Worm (Caenorhabditis elegans): ENCODE measurements around the gene Y70G10A.3.
A peak's percentile ranks its signal among the peaks of the same experiment; 100 is the strongest.

Gene Y70G10A.3

DNA sequence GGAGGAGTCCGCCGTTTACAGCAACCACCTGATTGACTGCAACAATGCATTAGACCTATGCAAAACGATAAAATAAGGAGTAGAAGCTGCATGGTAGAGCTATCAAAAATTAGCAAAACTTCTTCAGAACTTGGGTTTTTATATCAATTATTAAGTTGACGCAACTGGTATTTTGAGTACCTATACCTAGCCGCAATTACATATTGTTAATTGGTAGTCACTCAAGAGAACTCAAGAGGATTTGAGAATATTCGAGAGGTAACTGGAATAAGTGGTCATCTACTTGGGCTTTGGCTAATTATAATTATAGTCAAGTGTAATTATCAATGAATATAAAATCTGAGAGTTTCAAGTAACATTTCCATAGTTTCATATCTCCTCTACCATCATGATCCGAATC lies 37.7 kb upstream of the Y70G10A.3 start, which contains the start of the genes T20G5.13 and T20G5.12:
TSS of gene T20G5.13 (minus strand) at position 101 of the 400 bp plus-strand sequence.
TSS of gene T20G5.12 (plus strand) at position 370 of the 400 bp plus-strand sequence.
- TF ChIP-seq blmp-1 (tag; optimal IDR thresholded peaks at IDR 0.05): no peak
- TF ChIP-seq lsy-2 (tag; optimal IDR thresholded peaks at IDR 0.05): no peak
- TF ChIP-seq sup-37 (GFP tag; optimal IDR thresholded peaks at IDR 0.05): no peak
- no peak for TF ChIP-seq dpl-1 (GFP tag; optimal IDR thresholded peaks at IDR 0.05)
- TF ChIP-seq ceh-63 (GFP tag; optimal IDR thresholded peaks at IDR 0.05): no peak
- TF ChIP-seq ceh-90 (tag; optimal IDR thresholded peaks at IDR 0.05): no peak
- no peak for TF ChIP-seq unc-62 (GFP tag; optimal IDR thresholded peaks at IDR 0.05)
- no peak for TF ChIP-seq sox-4 (tag; optimal IDR thresholded peaks at IDR 0.05)
- TF ChIP-seq unc-98 (GFP tag; IDR thresholded peaks at IDR 0.05): no peak
- no peak for TF ChIP-seq nhr-47 (tag; optimal IDR thresholded peaks at IDR 0.05)
- no peak for TF ChIP-seq mef-2 (tag; optimal IDR thresholded peaks at IDR 0.05)
- no peak for TF ChIP-seq nhr-76 (tag; optimal IDR thresholded peaks at IDR 0.05)
- no peak for TF ChIP-seq C16A3.4 (tag; optimal IDR thresholded peaks at IDR 0.05)
- no peak for TF ChIP-seq lin-15B (tag; optimal IDR thresholded peaks at IDR 0.05)
- no peak for TF ChIP-seq efl-3 (GFP tag; optimal IDR thresholded peaks at IDR 0.05)
- no peak for TF ChIP-seq nhr-77 (tag; optimal IDR thresholded peaks at IDR 0.05)
- TF ChIP-seq unc-86 (tag; optimal IDR thresholded peaks at IDR 0.05): no peak
- TF ChIP-seq lin-35 (GFP tag; optimal IDR thresholded peaks at IDR 0.05): no peak
- TF ChIP-seq zip-4 (GFP tag; optimal IDR thresholded peaks at IDR 0.05): no peak
- TF ChIP-seq egl-27 (tag; optimal IDR thresholded peaks at IDR 0.05): no peak

ce11 chrIII:10202391-10202790 lies 36.5 kb upstream of the Y70G10A.3 start:
- TF ChIP-seq ets-5 (GFP tag; IDR thresholded peaks at IDR 0.05) (no peak), nhr-84 (tag; optimal IDR thresholded peaks at IDR 0.05) (no peak), skn-1 (tag; optimal IDR thresholded peaks at IDR 0.05) (peak; percentile 50), zip-4 (GFP tag; optimal IDR thresholded peaks at IDR 0.05) (peak; percentile 90), elt-3 (tag; optimal IDR thresholded peaks at IDR 0.05) (no peak), efl-1 (optimal IDR thresholded peaks at IDR 0.05) (no peak), efl-1 (GFP tag; optimal IDR thresholded peaks at IDR 0.05 in 1 of 2) (peak in 1 of 2 experiments; percentile 6)

ce11 chrIII:10202894-10203871 lies 35.7 kb upstream of the Y70G10A.3 start, which contains the start of gene chc-1:
Gene chc-1 (plus strand): TSS chrIII:10203821.
- TF ChIP-seq pax-3 (tag; optimal IDR thresholded peaks at IDR 0.05) (no peak), alr-1 (tag; optimal IDR thresholded peaks at IDR 0.05; ENCODE audit: borderline replicate concordance) (no peak), lin-15B (tag; optimal IDR thresholded peaks at IDR 0.05) (peak; percentile 70), nhr-19 (GFP tag; conservative IDR thresholded peaks at IDR 0.05) (no peak), dpl-1 (GFP tag; optimal IDR thresholded peaks at IDR 0.05) (peak; percentile 17 to 51 (median 30)), C16A3.4 (tag; optimal IDR thresholded peaks at IDR 0.05) (peak; percentile 19), F16B12.6 (tag; optimal IDR thresholded peaks at IDR 0.05) (no peak), ceh-82 (tag; optimal IDR thresholded peaks at IDR 0.05) (peak in 1 of 3 experiments; percentile 57), snu-23 (GFP tag; optimal IDR thresholded peaks at IDR 0.05) (no peak), vab-15 (tag; optimal IDR thresholded peaks at IDR 0.05) (peak; percentile 2), zag-1 (tag; optimal IDR thresholded peaks at IDR 0.05) (no peak), efl-1 (optimal IDR thresholded peaks at IDR 0.05) (peak; percentile 26 to 35), efl-1 (GFP tag; optimal IDR thresholded peaks at IDR 0.05 in 1 of 2) (peak in 1 of 2 experiments; percentile 43), tbx-2 (tag; optimal IDR thresholded peaks at IDR 0.05) (no peak), tlp-1 (tag; optimal IDR thresholded peaks at IDR 0.05) (no peak), fkh-4 (tag; optimal IDR thresholded peaks at IDR 0.05; ENCODE audit: borderline replicate concordance) (no peak), lin-35 (GFP tag; optimal IDR thresholded peaks at IDR 0.05) (peak; percentile 45 to 57), nhr-71 (tag; optimal IDR thresholded peaks at IDR 0.05) (peak; percentile 17), sup-37 (GFP tag; optimal IDR thresholded peaks at IDR 0.05) (no peak), nhr-85 (tag) (peak; percentile 48), nhr-47 (tag; optimal IDR thresholded peaks at IDR 0.05) (peak; percentile 12), ama-1 (optimal IDR thresholded peaks at IDR 0.05) (no peak), skn-1 (tag; optimal IDR thresholded peaks at IDR 0.05) (peak; percentile 12), ztf-4 (tag; optimal IDR thresholded peaks at IDR 0.05) (no peak), Y116A8C.19 (tag; optimal IDR thresholded peaks at IDR 0.05; ENCODE audit: borderline replicate concordance) (no peak), snpc-4 (tag; optimal IDR thresholded peaks at IDR 0.05) (no peak), mdl-1 (tag; optimal IDR thresholded peaks at IDR 0.05) (peak in 1 of 2 experiments; percentile 18), hpl-2 (GFP tag; optimal IDR thresholded peaks at IDR 0.05) (no peak), ceh-88 (GFP tag; IDR thresholded peaks at IDR 0.05) (no peak), nhr-12 (tag; optimal IDR thresholded peaks at IDR 0.05) (no peak), lsy-2 (tag; optimal IDR thresholded peaks at IDR 0.05) (peak in 1 of 2 experiments; percentile 71)
